Fruit fly (Drosophila melanogaster): ENCODE results near the gene grp.

dm6 chr2L:16743055-16743805 lies 63.4 kb downstream of the grp start, which contains the start of the genes LSm7 and BuGZ:
- TF ChIP-seq Dll (optimal IDR thresholded peaks at IDR 0.05) (no peak), psq (optimal IDR thresholded peaks at IDR 0.05) (no peak), pan (optimal IDR thresholded peaks at IDR 0.05) (no peak), EcR (GFP tag; optimal IDR thresholded peaks at IDR 0.05) (no peak), usp (GFP tag; optimal IDR thresholded peaks at IDR 0.05) (no peak), CG8478 (optimal IDR thresholded peaks at IDR 0.05) (no peak)
